Worm (Caenorhabditis elegans) whole organism, early embryonic: ENCODE data around the gene ZK180.7.

Source experiments
- flt-1 ChIP-seq: fragments of 200-800 bp; sonication (Bioruptor generic); IDR thresholded peaks from 2 replicates; pipeline ENCODE4 v1.3.6; 2022; ENCODE audit warnings: missing genetic modification characterization, missing compliant biosample characterization
- hmbx-1 ChIP-seq: sonication (generic microtip); optimal IDR thresholded peaks from 2 replicates; lab custom pipeline; 2016; ENCODE audit warnings: mild to moderate bottlenecking, missing genetic modification characterization, missing compliant biosample characterization
- scrt-1 ChIP-seq: fragments of 200-800 bp; sonication (Bioruptor generic); IDR thresholded peaks from 2 replicates; pipeline ENCODE4 v1.3.6; 2022; ENCODE audit warnings: missing genetic modification characterization, missing compliant biosample characterization
- tra-4 ChIP-seq: sonication (generic microtip); optimal IDR thresholded peaks from 2 replicates; lab custom pipeline; 2017; ENCODE audit warnings: missing genetic modification characterization, missing compliant biosample characterization

ce11 chrIV:4533025-4533424, 42.7 kb downstream of the ZK180.7 start, which contains the start of gene ZK185.4:
- TF ChIP-seq tra-4 (tag; lab: Kevin White, UChicago) = no peak
- no peak for TF ChIP-seq scrt-1 (GFP tag; lab: Robert Waterston, UW)
- TF ChIP-seq hmbx-1 = no peak
- TF ChIP-seq flt-1 = no peak
